Fruit fly (Drosophila melanogaster): ENCODE measurements around the gene SNF4Agamma.

SNF4Agamma gene

DNA sequence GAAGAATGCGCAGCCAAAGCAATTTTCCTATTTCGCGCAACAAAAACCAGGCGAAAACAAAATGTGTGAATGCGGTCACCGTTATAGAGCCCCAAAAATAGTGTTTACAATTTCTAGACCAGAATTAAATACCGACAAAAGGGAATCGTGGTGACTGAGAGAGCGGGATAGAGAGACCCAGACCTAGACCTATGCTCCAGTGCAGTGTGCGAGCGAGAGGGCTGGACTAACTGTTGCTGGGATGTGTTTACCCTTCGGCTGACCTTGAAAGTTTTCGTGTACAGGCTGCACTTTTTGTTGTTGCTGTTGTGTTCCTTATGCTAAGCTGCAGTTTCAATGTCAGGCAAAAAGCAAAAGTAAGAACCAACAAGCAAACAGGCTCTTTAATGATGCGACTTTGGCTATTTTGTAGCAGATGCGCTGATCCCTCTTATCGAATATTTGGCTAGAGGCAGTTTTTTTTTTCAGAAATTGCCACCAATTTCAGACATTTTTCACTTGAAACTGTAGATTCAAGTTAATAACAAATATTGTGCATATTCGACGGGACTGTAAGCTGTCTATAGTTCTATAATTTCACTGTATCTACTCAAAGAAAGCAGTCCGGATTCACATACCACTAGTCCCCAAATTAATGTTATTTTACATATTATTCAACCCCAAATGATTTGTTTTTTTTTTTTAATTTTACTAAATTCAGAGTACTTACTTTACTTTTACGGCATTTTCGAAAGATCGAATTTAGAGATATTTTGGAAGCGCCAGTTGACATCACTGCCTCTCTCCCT lies 46.3 kb downstream of the SNF4Agamma start (continued):
- TF ChIP-seq Side (GFP tag; optimal IDR thresholded peaks at IDR 0.05) (no peak), CG6765 (GFP tag; optimal IDR thresholded peaks at IDR 0.05) (peak; percentile 63), Hand (GFP tag; optimal IDR thresholded peaks at IDR 0.05) (no peak), B-H1 (GFP tag; IDR thresholded peaks at IDR 0.05) (no peak), CG33557 (GFP tag; optimal IDR thresholded peaks at IDR 0.05) (peak; percentile 21), HLHmδ (GFP tag; optimal IDR thresholded peaks at IDR 0.05) (no peak), fd3F (GFP tag; optimal IDR thresholded peaks at IDR 0.05) (no peak), seq (GFP tag; IDR thresholded peaks at IDR 0.05) (no peak), CG2678 (tag; optimal IDR thresholded peaks at IDR 0.05) (peak; percentile 67), sd (tag; optimal IDR thresholded peaks at IDR 0.05) (peak; percentile 46), CG8765 (GFP tag; IDR thresholded peaks at IDR 0.05) (no peak), ind (GFP tag; optimal IDR thresholded peaks at IDR 0.05) (peak; percentile 33), crp (GFP tag; optimal IDR thresholded peaks at IDR 0.05) (no peak), CG14667 (GFP tag; IDR thresholded peaks at IDR 0.05) (no peak), amos (GFP tag; IDR thresholded peaks at IDR 0.05; ENCODE audit: partially characterized antibody) (no peak), cwo (GFP tag; optimal IDR thresholded peaks at IDR 0.05) (peak; percentile 13), CG14965 (GFP tag; optimal IDR thresholded peaks at IDR 0.05; ENCODE audit: borderline replicate concordance) (no peak), lab (GFP tag; optimal IDR thresholded peaks at IDR 0.05) (no peak), Rfx (GFP tag; IDR thresholded peaks at IDR 0.05) (no peak), ttk (GFP tag; IDR thresholded peaks at IDR 0.05) (no peak), B-H2 (GFP tag; optimal IDR thresholded peaks at IDR 0.05) (peak; percentile 1), sqz (GFP tag; optimal IDR thresholded peaks at IDR 0.05) (no peak), Nf-YA (GFP tag; IDR thresholded peaks at IDR 0.05) (no peak), CG3407 (GFP tag; optimal IDR thresholded peaks at IDR 0.05) (peak; percentile 8), HmgD (GFP tag; optimal IDR thresholded peaks at IDR 0.05) (no peak), NK7.1 (GFP tag; optimal IDR thresholded peaks at IDR 0.05) (no peak), CG17568 (GFP tag; optimal IDR thresholded peaks at IDR 0.05) (no peak), NC2β (GFP tag; optimal IDR thresholded peaks at IDR 0.05) (peak; percentile 2), pum (GFP tag; optimal IDR thresholded peaks at IDR 0.05) (no peak), mam (GFP tag; optimal IDR thresholded peaks at IDR 0.05) (peak; percentile 0), CG13775 (GFP tag; optimal IDR thresholded peaks at IDR 0.05) (peak; percentile 58), Opbp (GFP tag; IDR thresholded peaks at IDR 0.05; ENCODE audit: partially characterized antibody) (no peak), Xrp1 (GFP tag; IDR thresholded peaks at IDR 0.05) (no peak; the same call in 1 of the 2 replicates), Hr39 (optimal IDR thresholded peaks at IDR 0.05) (no peak), scrt (GFP tag; optimal IDR thresholded peaks at IDR 0.05) (peak; percentile 61), Six4 (GFP tag; optimal IDR thresholded peaks at IDR 0.05) (no peak), Rx (GFP tag; IDR thresholded peaks at IDR 0.05) (no peak), bbx (GFP tag; IDR thresholded peaks at IDR 0.05; ENCODE audit: partially characterized antibody) (peak; percentile 12; the same call in 1 of the 2 replicates), CG11723 (GFP tag; optimal IDR thresholded peaks at IDR 0.05) (peak; percentile 22), tup (GFP tag; optimal IDR thresholded peaks at IDR 0.05) (no peak), lola (GFP tag; optimal IDR thresholded peaks at IDR 0.05) (peak in 1 of 3 experiments; percentile 59), CG3847 (GFP tag; IDR thresholded peaks at IDR 0.05) (0 out of 2 replicates have a peak, but pooled peaks have one; percentile 18), Asciz (GFP tag; optimal IDR thresholded peaks at IDR 0.05) (no peak), Fer1 (GFP tag; optimal IDR thresholded peaks at IDR 0.05) (no peak), CG4730 (GFP tag; IDR thresholded peaks at IDR 0.05) (no peak), Gsc (GFP tag; IDR thresholded peaks at IDR 0.05) (no peak), CG15269 (tag; optimal IDR thresholded peaks at IDR 0.05) (peak; percentile 27), CG7987 (GFP tag; optimal IDR thresholded peaks at IDR 0.05) (no peak), onecut (GFP tag; IDR thresholded peaks at IDR 0.05) (no peak; the same call in 1 of the 2 replicates)
